Worm (Caenorhabditis elegans) whole organism, L4 larva: Measurements from ENCODE around the gene rrsr-1.

Experiments
- aly-2 ChIP-seq: sonication (generic microtip); optimal IDR thresholded peaks from 2 replicates; lab custom pipeline; 2018; ENCODE audit warnings: missing biosample characterization, missing genetic modification characterization
- dve-1 ChIP-seq: sonication (generic microtip); optimal IDR thresholded peaks from 2 replicates; lab custom pipeline; 2017; ENCODE audit warnings: antibody characterized with exemption, mild to moderate bottlenecking, missing genetic modification characterization, missing compliant biosample characterization; ENCODE audit not compliant: insufficient read depth
- nhr-11 ChIP-seq: fragments of 150-350 bp; optimal IDR thresholded peaks from 2 replicates; lab custom pipeline; 2014; ENCODE audit warnings: missing biosample characterization, missing genetic modification characterization
- snpc-1.2 ChIP-seq: fragments of 200-800 bp; sonication (Bioruptor generic); IDR thresholded peaks from 2 replicates; pipeline ENCODE4 v1.3.6; 2022; ENCODE audit warnings: missing genetic modification reagents, missing genetic modification characterization, missing compliant biosample characterization
- zag-1 ChIP-seq: fragments of 150-350 bp; optimal IDR thresholded peaks from 2 replicates; lab custom pipeline; 2014; ENCODE audit warnings: missing biosample characterization, missing genetic modification characterization
- ztf-11 ChIP-seq: fragments of 150-350 bp; optimal IDR thresholded peaks from 2 replicates; lab custom pipeline; 2014; ENCODE audit warnings: missing biosample characterization, missing genetic modification characterization

DNA sequence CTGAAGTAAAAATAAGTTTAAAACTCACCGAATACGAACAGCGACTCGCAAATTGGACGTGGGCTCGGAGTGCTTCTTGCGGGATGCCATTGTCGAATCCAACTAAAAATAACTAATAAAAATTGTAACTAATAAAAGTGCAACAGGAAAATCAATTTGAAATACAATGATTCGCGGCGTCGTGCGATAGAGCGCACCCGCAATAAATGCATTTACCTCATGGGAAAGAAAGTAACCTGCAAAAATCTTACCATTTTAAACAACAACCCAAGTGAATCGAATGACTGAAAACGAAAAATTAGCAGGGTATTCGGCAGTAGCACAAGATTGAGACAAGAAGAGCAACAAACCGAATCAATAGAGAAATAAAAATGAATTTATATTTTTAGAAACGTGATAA, 31.8 kb upstream of the rrsr-1 start, which contains the start of gene bmk-1:
- no peak for TF ChIP-seq snpc-1.2 (GFP tag; lab: Robert Waterston, UW)
- no peak for TF ChIP-seq ztf-11 (tag; lab: Kevin White, UChicago)
- no peak for TF ChIP-seq aly-2 (tag; lab: Kevin White, UChicago)
- TF ChIP-seq nhr-11 (tag; lab: Kevin White, UChicago) = no peak
- TF ChIP-seq dve-1 (tag; lab: Kevin White, UChicago) = no peak
- no peak for TF ChIP-seq zag-1 (tag; lab: Kevin White, UChicago)
